Worm (Caenorhabditis elegans): ENCODE data around the gene C28H8.7.

DNA sequence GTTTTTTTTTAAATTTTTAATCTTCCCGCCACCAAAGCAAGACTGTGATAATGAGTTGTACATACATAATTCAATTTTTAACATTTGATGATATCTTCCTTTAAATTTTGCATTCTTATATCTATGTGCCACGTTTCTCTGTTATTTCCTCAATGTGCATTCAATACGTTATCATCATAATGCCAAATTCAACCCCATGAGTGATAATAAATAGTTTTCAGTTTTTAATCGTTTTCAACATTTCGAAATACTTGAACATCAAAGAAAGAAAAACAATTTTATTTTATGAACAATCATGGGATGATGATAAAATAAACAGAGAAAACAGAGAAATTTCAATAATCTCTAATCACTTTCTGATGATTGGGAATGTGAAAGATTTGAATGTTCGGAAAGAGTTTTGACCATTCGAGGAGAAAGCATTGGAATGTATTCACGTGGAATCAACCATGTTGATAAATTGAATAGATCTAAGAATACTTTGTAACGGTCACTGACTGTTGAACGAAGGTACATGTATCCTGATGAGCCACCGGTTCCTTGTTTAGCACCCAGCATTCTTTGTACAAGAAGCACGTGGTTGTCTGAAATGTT is 30.7 kb upstream of the C28H8.7 start:
- TF ChIP-seq ces-1 (GFP tag; optimal IDR thresholded peaks at IDR 0.05) (no peak), mep-1 (tag; optimal IDR thresholded peaks at IDR 0.05) (peak; percentile 86)

Measured in whole organism, L4 larva.